Worm (Caenorhabditis elegans) whole organism, L1 larva: Measurements from ENCODE around the gene twk-8.

Experiments used
- C04F5.9 ChIP-seq: sonication (generic microtip); optimal IDR thresholded peaks from 2 replicates; lab custom pipeline; 2016; ENCODE audit warnings: missing genetic modification characterization, missing compliant biosample characterization
- C16A3.4 ChIP-seq: fragments of 150-350 bp; optimal IDR thresholded peaks from 2 replicates; lab custom pipeline; 2014; ENCODE audit warnings: missing biosample characterization, missing genetic modification characterization
- C34B4.2 ChIP-seq: sonication (generic microtip); optimal IDR thresholded peaks from 2 replicates; lab custom pipeline; 2017; ENCODE audit warnings: mild to moderate bottlenecking, missing genetic modification characterization, missing compliant biosample characterization
- F16B12.6 ChIP-seq: fragments of 150-350 bp; optimal IDR thresholded peaks from 2 replicates; lab custom pipeline; 2014; ENCODE audit warnings: missing biosample characterization, missing genetic modification characterization
- Y116A8C.19 ChIP-seq: sonication (generic microtip); optimal IDR thresholded peaks from 2 replicates; lab custom pipeline; 2016; ENCODE audit warnings: missing compliant biosample characterization, missing genetic modification characterization, borderline replicate concordance
- alr-1 ChIP-seq: fragments of 200-800 bp; sonication (Bioruptor generic); optimal IDR thresholded peaks from 2 replicates; lab custom pipeline; 2018; ENCODE audit warnings: borderline replicate concordance, mild to moderate bottlenecking, missing genetic modification characterization, missing compliant biosample characterization
- ceh-63 ChIP-seq: fragments of 200-800 bp; sonication (Bioruptor generic); optimal IDR thresholded peaks from 2 replicates; lab custom pipeline; 2018; ENCODE audit warnings: mild to moderate bottlenecking, missing genetic modification characterization, missing compliant biosample characterization
- ceh-82 ChIP-seq, 3 experiments: fragments of 150-350 bp in 1 of 3; sonication (generic microtip) in 2 of 3; optimal IDR thresholded peaks; 2 replicates each; lab custom pipeline; 2014 to 2017; ENCODE audit warnings: missing biosample characterization in 3 of 3, missing genetic modification characterization in 3 of 3
- ceh-88 ChIP-seq: fragments of 200-800 bp; sonication (Bioruptor generic); IDR thresholded peaks from 2 replicates; pipeline ENCODE4 v1.3.6; 2022; ENCODE audit warnings: missing genetic modification characterization, missing compliant biosample characterization
- ces-1 ChIP-seq: fragments of 150-350 bp; optimal IDR thresholded peaks from 2 replicates; lab custom pipeline; 2014; ENCODE audit warnings: missing biosample characterization, missing genetic modification reagents, missing genetic modification characterization
- dpl-1 ChIP-seq, 3 experiments: fragments of 150-350 bp in 2 of 3; sonication (generic microtip) in 1 of 3; optimal IDR thresholded peaks; 2 replicates each; lab custom pipeline; 2014 to 2017; ENCODE audit warnings: missing biosample characterization in 3 of 3, missing genetic modification characterization in 3 of 3, missing genetic modification reagents in 3 of 3
- dsc-1 ChIP-seq: sonication (generic microtip); optimal IDR thresholded peaks from 2 replicates; lab custom pipeline; 2016; ENCODE audit warnings: mild to moderate bottlenecking, missing genetic modification characterization, missing compliant biosample characterization
- efl-1 ChIP-seq, 4 experiments: fragments of 150-350 bp; optimal IDR thresholded peaks in 3 of 4; peaks in 1 of 4; 1 replicate in 1 of 4; 2 replicates in 3 of 4; lab custom pipeline; 2014; ENCODE audit warnings: missing biosample characterization in 2 of 4, missing genetic modification characterization in 2 of 4, missing genetic modification reagents in 2 of 4
- fkh-10 ChIP-seq: sonication (generic microtip); optimal IDR thresholded peaks from 2 replicates; lab custom pipeline; 2017; ENCODE audit warnings: missing biosample characterization, missing genetic modification reagents, missing genetic modification characterization
- grh-1 ChIP-seq: fragments of 200-800 bp; sonication (Bioruptor generic); IDR thresholded peaks from 2 replicates; pipeline ENCODE4 v1.3.6; 2022; ENCODE audit warnings: missing genetic modification reagents, missing genetic modification characterization, missing compliant biosample characterization
- hpl-2 ChIP-seq: fragments of 150-350 bp; optimal IDR thresholded peaks from 2 replicates; lab custom pipeline; 2014; ENCODE audit warnings: missing biosample characterization, missing genetic modification reagents, missing genetic modification characterization
- lin-14 ChIP-seq: fragments of 200-800 bp; sonication (Bioruptor generic); optimal IDR thresholded peaks from 2 replicates; lab custom pipeline; 2018; ENCODE audit warnings: mild to moderate bottlenecking, missing genetic modification characterization, moderate library complexity, missing compliant biosample characterization
- lin-15B ChIP-seq: fragments of 150-350 bp; sonication (generic microtip); optimal IDR thresholded peaks from 3 replicates; lab custom pipeline; 2014; ENCODE audit warnings: missing biosample characterization, missing genetic modification characterization
- lin-35 ChIP-seq, 2 experiments: fragments of 150-350 bp; optimal IDR thresholded peaks; 2 replicates each; lab custom pipeline; 2014; ENCODE audit warnings: missing biosample characterization in 2 of 2, missing genetic modification characterization in 2 of 2, missing genetic modification reagents in 2 of 2
- lir-3 ChIP-seq: sonication (generic microtip); optimal IDR thresholded peaks from 2 replicates; lab custom pipeline; 2016; ENCODE audit warnings: mild to moderate bottlenecking, missing genetic modification characterization, moderate library complexity, missing compliant biosample characterization; ENCODE audit not compliant: poor library complexity
- mdl-1 ChIP-seq, 2 experiments: fragments of 150-350 bp; optimal IDR thresholded peaks; 2 replicates each; lab custom pipeline; 2014 to 2017; ENCODE audit warnings: missing biosample characterization in 2 of 2, missing genetic modification characterization in 2 of 2, inconsistent platforms in 1 of 2
- mef-2 ChIP-seq: fragments of 150-350 bp; optimal IDR thresholded peaks from 2 replicates; lab custom pipeline; 2014; ENCODE audit warnings: missing biosample characterization, missing genetic modification characterization
- mep-1 ChIP-seq: fragments of 150-350 bp; optimal IDR thresholded peaks from 2 replicates; lab custom pipeline; 2014; ENCODE audit warnings: missing biosample characterization, missing genetic modification characterization
- nhr-11 ChIP-seq: fragments of 150-350 bp; optimal IDR thresholded peaks from 2 replicates; lab custom pipeline; 2014; ENCODE audit warnings: missing biosample characterization, missing genetic modification characterization
- nhr-12 ChIP-seq: sonication (generic microtip); optimal IDR thresholded peaks from 2 replicates; lab custom pipeline; 2017; ENCODE audit warnings: missing biosample characterization, missing genetic modification characterization
- nhr-20 ChIP-seq: sonication (generic microtip); optimal IDR thresholded peaks from 2 replicates; lab custom pipeline; 2016; ENCODE audit warnings: mild to moderate bottlenecking, missing genetic modification characterization, missing compliant biosample characterization
- nhr-71 ChIP-seq: sonication (generic microtip); optimal IDR thresholded peaks from 2 replicates; lab custom pipeline; 2016; ENCODE audit warnings: mild to moderate bottlenecking, missing genetic modification characterization, moderate library complexity, missing compliant biosample characterization
- pag-3 ChIP-seq: sonication (generic microtip); optimal IDR thresholded peaks from 2 replicates; lab custom pipeline; 2017; ENCODE audit warnings: missing genetic modification characterization, mild to moderate bottlenecking, missing compliant biosample characterization, antibody characterized with exemption, borderline replicate concordance; ENCODE audit not compliant: insufficient read depth
- pax-3 ChIP-seq: fragments of 200-800 bp; sonication (Bioruptor generic); optimal IDR thresholded peaks from 2 replicates; lab custom pipeline; 2018; ENCODE audit warnings: mild to moderate bottlenecking, missing genetic modification characterization, moderate library complexity, missing compliant biosample characterization
- pqm-1 ChIP-seq: sonication (generic microtip); optimal IDR thresholded peaks from 3 replicates; lab custom pipeline; 2017; ENCODE audit warnings: missing biosample characterization, missing genetic modification characterization
- rnt-1 ChIP-seq: sonication (generic microtip); optimal IDR thresholded peaks from 2 replicates; lab custom pipeline; 2016; ENCODE audit warnings: mild to moderate bottlenecking, missing genetic modification characterization, moderate library complexity, missing compliant biosample characterization
- skn-1 ChIP-seq: fragments of 150-350 bp; optimal IDR thresholded peaks from 2 replicates; lab custom pipeline; 2014; ENCODE audit warnings: missing biosample characterization, missing genetic modification characterization
- snpc-4 ChIP-seq: fragments of 150-350 bp; optimal IDR thresholded peaks from 2 replicates; lab custom pipeline; 2014; ENCODE audit warnings: missing biosample characterization, missing genetic modification characterization
- sptf-1 ChIP-seq: fragments of 150-350 bp; optimal IDR thresholded peaks from 2 replicates; lab custom pipeline; 2014; ENCODE audit warnings: missing biosample characterization, missing genetic modification characterization
- tbx-2 ChIP-seq: sonication (generic microtip); optimal IDR thresholded peaks from 2 replicates; lab custom pipeline; 2016; ENCODE audit warnings: missing genetic modification characterization, missing compliant biosample characterization
- unc-130 ChIP-seq: fragments of 150-350 bp; optimal IDR thresholded peaks from 2 replicates; lab custom pipeline; 2017; ENCODE audit warnings: missing biosample characterization, missing genetic modification characterization, inconsistent platforms
- unc-30 ChIP-seq: sonication (generic microtip); optimal IDR thresholded peaks from 2 replicates; lab custom pipeline; 2017; ENCODE audit warnings: missing biosample characterization, missing genetic modification characterization
- xbp-1 ChIP-seq: sonication (generic microtip); optimal IDR thresholded peaks from 2 replicates; lab custom pipeline; 2016; ENCODE audit warnings: missing genetic modification characterization, missing compliant biosample characterization
- zag-1 ChIP-seq: fragments of 150-350 bp; optimal IDR thresholded peaks from 2 replicates; lab custom pipeline; 2014; ENCODE audit warnings: missing biosample characterization, missing genetic modification characterization

twk-8 gene

DNA sequence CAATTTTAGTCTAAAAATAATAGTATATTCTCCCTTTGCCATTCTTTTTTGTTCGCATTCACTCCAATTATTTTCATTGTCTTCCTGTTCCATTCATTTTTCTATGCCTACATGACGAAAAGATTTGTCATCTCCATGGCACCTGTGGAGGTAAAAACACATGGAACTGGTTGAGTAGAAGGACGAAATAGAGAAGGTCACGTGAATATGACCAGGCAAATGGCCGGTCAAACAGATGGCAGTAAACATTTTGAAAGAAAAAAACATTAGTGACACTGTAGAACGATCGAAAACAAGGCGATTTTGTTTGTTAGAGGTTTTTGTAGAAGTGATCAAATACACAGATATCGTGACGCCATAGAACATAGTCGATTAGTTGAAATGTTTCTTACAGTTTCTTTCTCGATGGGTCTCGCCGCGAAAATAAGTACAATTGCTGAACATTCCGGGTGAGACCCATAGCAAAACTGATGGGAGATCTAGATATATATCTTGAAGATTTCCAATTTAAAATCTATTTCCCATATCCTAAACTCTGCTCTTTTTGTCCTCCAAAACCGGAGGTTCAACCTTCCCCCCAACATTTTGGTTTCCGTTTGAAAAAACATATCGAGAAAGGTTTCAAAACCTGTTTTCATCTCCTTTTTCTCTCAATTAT lies 8.5 kb downstream of the twk-8 start (continued):
- TF ChIP-seq zag-1 (no peak), mep-1 (tag; lab: Kevin White, UChicago) (peak; percentile 56), snpc-4 (no peak), C04F5.9 (no peak), C34B4.2 (tag; lab: Kevin White, UChicago) (no peak), lin-35 (GFP tag; optimal IDR thresholded peaks at IDR 0.05; lab: Kevin White, UChicago) (peak in 1 of 2 experiments; percentile 50), grh-1 (GFP tag; lab: Robert Waterston, UW) (peak; percentile 66), pax-3 (tag; lab: Kevin White, UChicago) (no peak), rnt-1 (no peak), F16B12.6 (tag; lab: Kevin White, UChicago) (no peak), skn-1 (tag; lab: Kevin White, UChicago) (peak; percentile 40), nhr-12 (tag; lab: Kevin White, UChicago) (no peak), nhr-20 (peak; percentile 67), alr-1 (tag; lab: Kevin White, UChicago) (no peak), unc-30 (tag; lab: Kevin White, UChicago) (no peak), ceh-63 (GFP tag; lab: Kevin White, UChicago) (no peak), sptf-1 (no peak), mdl-1 (tag; optimal IDR thresholded peaks at IDR 0.05; lab: Kevin White, UChicago) (peak in 1 of 2 experiments; percentile 72), ceh-88 (GFP tag; lab: Robert Waterston, UW) (0 out of 2 replicates have a peak, but pooled peaks have one; percentile 18), dsc-1 (tag; lab: Kevin White, UChicago) (no peak), ces-1 (GFP tag; lab: Kevin White, UChicago) (no peak), pqm-1 (tag; lab: Kevin White, UChicago) (no peak), lir-3 (tag; lab: Kevin White, UChicago) (no peak), mef-2 (tag; lab: Kevin White, UChicago) (no peak), efl-1 (optimal IDR thresholded peaks at IDR 0.05; lab: Kevin White, UChicago) (peak in 1 of 2 experiments; percentile 10), efl-1 (GFP tag; optimal IDR thresholded peaks at IDR 0.05 in 1 of 2; lab: Kevin White, UChicago) (peak in 1 of 2 experiments; percentile 85), nhr-11 (tag; lab: Kevin White, UChicago) (no peak), C16A3.4 (tag; lab: Kevin White, UChicago) (peak; percentile 38), lin-15B (tag; lab: Kevin White, UChicago) (no peak), ceh-82 (tag; optimal IDR thresholded peaks at IDR 0.05; lab: Kevin White, UChicago) (no peak), tbx-2 (peak; percentile 16), hpl-2 (GFP tag; lab: Kevin White, UChicago) (no peak), Y116A8C.19 (tag; lab: Kevin White, UChicago) (no peak)

DNA sequence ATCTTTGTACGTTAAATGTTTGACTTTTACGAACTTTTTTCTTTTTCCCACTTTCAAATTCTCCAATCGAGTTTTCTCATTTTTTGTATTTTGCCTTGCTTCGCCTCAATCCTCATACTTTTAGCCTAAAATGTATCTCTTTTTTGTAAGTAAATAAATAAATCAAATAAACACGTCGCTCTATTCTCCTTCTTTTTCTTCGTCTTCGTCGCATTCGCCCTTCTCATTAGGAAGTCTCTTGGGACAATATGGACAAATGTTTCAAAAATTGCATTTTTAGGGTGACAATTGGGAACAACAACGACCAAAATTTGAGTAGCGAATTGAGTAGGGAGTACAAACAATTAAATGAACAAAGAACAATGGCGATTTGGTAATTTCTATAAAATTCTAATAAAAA lies 9.9 kb downstream of the twk-8 start:
- peak; percentile 2 for TF ChIP-seq zag-1
- peak; percentile 84 for TF ChIP-seq ces-1 (GFP tag; lab: Kevin White, UChicago)
- TF ChIP-seq mep-1 (tag; lab: Kevin White, UChicago), result peak; percentile 1
- peak; percentile 43 for TF ChIP-seq tbx-2
- TF ChIP-seq fkh-10 (GFP tag; lab: Kevin White, UChicago), result peak; percentile 68
- no peak for TF ChIP-seq xbp-1 (tag; lab: Kevin White, UChicago)
- TF ChIP-seq unc-130 (tag; lab: Kevin White, UChicago), result no peak
- peak; percentile 86 for TF ChIP-seq lin-14 (GFP tag; lab: Kevin White, UChicago)
- TF ChIP-seq pag-3 (tag; lab: Kevin White, UChicago), result no peak
- peak in 1 of 2 experiments; percentile 5 for TF ChIP-seq efl-1 (optimal IDR thresholded peaks at IDR 0.05; lab: Kevin White, UChicago)
- TF ChIP-seq efl-1 (GFP tag; optimal IDR thresholded peaks at IDR 0.05 in 1 of 2; lab: Kevin White, UChicago), result peak in 1 of 2 experiments; percentile 51
- TF ChIP-seq nhr-71 (tag; lab: Kevin White, UChicago), result peak; percentile 25
- peak in 1 of 3 experiments; percentile 7 for TF ChIP-seq dpl-1 (GFP tag; optimal IDR thresholded peaks at IDR 0.05; lab: Kevin White, UChicago)
